Fruit fly (Drosophila melanogaster): ENCODE measurements around the gene CG5412.

Gene CG5412

DNA sequence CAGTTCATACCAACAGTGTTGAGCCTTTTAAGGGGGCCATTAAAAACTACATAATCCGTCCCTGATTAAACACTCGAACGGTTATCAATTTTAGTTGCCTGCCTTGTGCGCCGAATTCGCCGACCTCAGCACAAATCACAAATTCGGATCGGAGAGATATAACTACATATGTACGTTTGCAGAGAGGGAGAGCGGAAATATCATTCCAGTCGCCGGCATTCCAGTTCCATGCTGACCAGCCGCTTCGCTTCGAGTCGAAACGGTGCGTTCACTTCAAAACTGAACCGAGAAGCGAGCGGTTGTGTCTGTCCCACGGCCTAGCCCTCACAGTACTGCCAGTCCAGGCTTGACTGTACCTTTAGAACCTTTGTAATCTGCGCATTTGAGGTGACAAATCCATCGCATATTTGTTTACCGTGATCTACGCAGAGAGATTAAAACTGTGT lies 2.3 kb upstream of the CG5412 start (continued):
- no peak for TF ChIP-seq Kr (GFP tag; optimal IDR thresholded peaks at IDR 0.05)
- TF ChIP-seq caup (GFP tag; optimal IDR thresholded peaks at IDR 0.05; ENCODE audit: severe bottlenecking): peak; percentile 42
- TF ChIP-seq Scr (GFP tag; IDR thresholded peaks at IDR 0.05; ENCODE audit: partially characterized antibody): no peak
- no peak for TF ChIP-seq CG2129 (GFP tag; IDR thresholded peaks at IDR 0.05; ENCODE audit: partially characterized antibody)
- no peak for TF ChIP-seq Ets97D (GFP tag; optimal IDR thresholded peaks at IDR 0.05)
- peak in 1 of 2 experiments; percentile 63 for TF ChIP-seq Pdp1 (GFP tag; optimal IDR thresholded peaks at IDR 0.05)
- TF ChIP-seq Xbp1 (GFP tag; optimal IDR thresholded peaks at IDR 0.05): no peak
- no peak for TF ChIP-seq CG3407 (GFP tag; optimal IDR thresholded peaks at IDR 0.05)
- TF ChIP-seq Oli (tag; optimal IDR thresholded peaks at IDR 0.05): no peak
- TF ChIP-seq CG12236 (GFP tag; optimal IDR thresholded peaks at IDR 0.05): no peak
- no peak for TF ChIP-seq CG16815 (GFP tag; optimal IDR thresholded peaks at IDR 0.05)
- TF ChIP-seq stwl (tag; optimal IDR thresholded peaks at IDR 0.05): no peak
- TF ChIP-seq CG2116 (GFP tag; optimal IDR thresholded peaks at IDR 0.05): peak; percentile 2
- no peak for TF ChIP-seq gcm (GFP tag; optimal IDR thresholded peaks at IDR 0.05)
- no peak for TF ChIP-seq toy (GFP tag; IDR thresholded peaks at IDR 0.05)
- no peak for TF ChIP-seq CG18619 (GFP tag; optimal IDR thresholded peaks at IDR 0.05)
- no peak for TF ChIP-seq Ptx1 (GFP tag; IDR thresholded peaks at IDR 0.05)
- no peak for TF ChIP-seq CG9437 (GFP tag; optimal IDR thresholded peaks at IDR 0.05)
- TF ChIP-seq sd (tag; optimal IDR thresholded peaks at IDR 0.05): peak; percentile 61
- TF ChIP-seq CG12659 (GFP tag; optimal IDR thresholded peaks at IDR 0.05): no peak
- TF ChIP-seq CG7963 (GFP tag; IDR thresholded peaks at IDR 0.05; ENCODE audit: partially characterized antibody): no peak
- no peak for TF ChIP-seq gsb-n (tag; optimal IDR thresholded peaks at IDR 0.05)
- TF ChIP-seq Abd-B (GFP tag; optimal IDR thresholded peaks at IDR 0.05): no peak
- TF ChIP-seq CG2202 (tag; optimal IDR thresholded peaks at IDR 0.05): no peak
- TF ChIP-seq CG18011 (GFP tag; optimal IDR thresholded peaks at IDR 0.05): no peak
- peak; percentile 39; the same call in 1 of the 2 replicates for TF ChIP-seq amos (GFP tag; IDR thresholded peaks at IDR 0.05; ENCODE audit: partially characterized antibody)
- peak; percentile 38 for TF ChIP-seq CG2678 (tag; optimal IDR thresholded peaks at IDR 0.05)
- no peak for TF ChIP-seq fd96Cb (tag; optimal IDR thresholded peaks at IDR 0.05)
- no peak for TF ChIP-seq fd64A (GFP tag; optimal IDR thresholded peaks at IDR 0.05)
- no peak for TF ChIP-seq CG42726 (GFP tag; IDR thresholded peaks at IDR 0.05; ENCODE audit: partially characterized antibody)
- TF ChIP-seq so (GFP tag; IDR thresholded peaks at IDR 0.05): peak; percentile 51; the same call in 2 of the 3 replicates
- TF ChIP-seq CG10321 (GFP tag; IDR thresholded peaks at IDR 0.05): no peak
- peak; percentile 32 for TF ChIP-seq fu2 (GFP tag; optimal IDR thresholded peaks at IDR 0.05)
- TF ChIP-seq CG9817 (tag; optimal IDR thresholded peaks at IDR 0.05): no peak
- peak; percentile 5 for TF ChIP-seq kay (GFP tag; optimal IDR thresholded peaks at IDR 0.05)
- TF ChIP-seq ato (GFP tag; IDR thresholded peaks at IDR 0.05; ENCODE audit: partially characterized antibody): 0 out of 2 replicates have a peak, but pooled peaks have one; percentile 12
- peak in 1 of 3 experiments; percentile 26 for TF ChIP-seq Stat92E (GFP tag; optimal IDR thresholded peaks at IDR 0.05)
- no peak for TF ChIP-seq CG31388 (GFP tag; optimal IDR thresholded peaks at IDR 0.05)
- no peak for TF ChIP-seq CG10565 (GFP tag; optimal IDR thresholded peaks at IDR 0.05)
- TF ChIP-seq CG1792 (GFP tag; optimal IDR thresholded peaks at IDR 0.05): no peak
- no peak for TF ChIP-seq Dp (GFP tag; optimal IDR thresholded peaks at IDR 0.05)
- TF ChIP-seq vvl (GFP tag; IDR thresholded peaks at IDR 0.05): peak; percentile 32; the same call in 1 of the 2 replicates
- no peak for TF ChIP-seq gt (GFP tag; IDR thresholded peaks at IDR 0.05)
- TF ChIP-seq shn (GFP tag; optimal IDR thresholded peaks at IDR 0.05): no peak
- no peak for TF ChIP-seq emc (GFP tag; optimal IDR thresholded peaks at IDR 0.05)
- peak; percentile 62 for TF ChIP-seq CG7928 (GFP tag; optimal IDR thresholded peaks at IDR 0.05)
- no peak for TF ChIP-seq Doc3 (GFP tag; IDR thresholded peaks at IDR 0.05; ENCODE audit: partially characterized antibody)
- no peak for TF ChIP-seq CG14860 (GFP tag; IDR thresholded peaks at IDR 0.05; ENCODE audit: partially characterized antibody)
- no peak for TF ChIP-seq ems (GFP tag; optimal IDR thresholded peaks at IDR 0.05)

Measured in whole organism, embryonic.